Worm (Caenorhabditis elegans) whole organism, late embryonic: ENCODE results near the gene elo-7.

Source experiments
- Y22D7AL.16 ChIP-seq: sonication (generic microtip); optimal IDR thresholded peaks from 2 replicates; lab custom pipeline; 2016; ENCODE audit warnings: missing genetic modification characterization, missing compliant biosample characterization
- ama-1 ChIP-seq: fragments of 150-350 bp; optimal IDR thresholded peaks from 2 replicates; lab custom pipeline; 2014
- madf-2 ChIP-seq: sonication (generic microtip); optimal IDR thresholded peaks from 2 replicates; lab custom pipeline; 2017; ENCODE audit warnings: missing genetic modification characterization, missing compliant biosample characterization

DNA sequence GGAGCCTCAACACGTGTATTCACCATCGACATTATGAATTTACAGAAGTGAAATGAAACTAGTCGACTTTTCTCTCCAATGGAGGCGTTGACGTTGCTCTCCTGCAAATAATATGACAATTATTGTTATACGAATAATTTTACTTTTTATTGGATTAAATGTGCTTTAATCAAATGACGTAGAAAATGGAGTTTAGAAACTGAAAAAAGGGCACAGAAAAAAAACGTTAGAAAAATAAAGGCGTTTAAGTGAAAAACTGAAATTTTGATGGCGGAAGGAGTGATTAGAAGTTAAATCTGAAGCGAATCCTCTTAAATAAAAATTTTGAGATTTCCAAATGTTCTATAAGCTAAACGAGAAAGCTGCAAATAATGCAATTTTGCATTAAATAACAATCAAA is 50.3 kb downstream of the elo-7 start, which contains the start of gene npr-2:
- TF ChIP-seq ama-1 (no peak), madf-2 (tag; lab: Kevin White, UChicago) (no peak), Y22D7AL.16 (tag; lab: Kevin White, UChicago) (no peak)
